Worm (Caenorhabditis elegans) whole organism, early embryonic: ENCODE measurements around the gene W05H7.1.

ENCODE experiments used
- F13C5.2 ChIP-seq: sonication (generic microtip); optimal IDR thresholded peaks from 2 replicates; lab custom pipeline; 2017; ENCODE audit warnings: mild to moderate bottlenecking, missing genetic modification characterization, inconsistent platforms, missing compliant biosample characterization
- aly-1 ChIP-seq: sonication (generic microtip); optimal IDR thresholded peaks from 2 replicates; lab custom pipeline; 2016; ENCODE audit warnings: missing genetic modification characterization, missing compliant biosample characterization
- ama-1 ChIP-seq: fragments of 150-350 bp; optimal IDR thresholded peaks from 2 replicates; lab custom pipeline; 2014
- ceh-13 ChIP-seq: fragments of 200-800 bp; sonication (Bioruptor generic); optimal IDR thresholded peaks from 2 replicates; lab custom pipeline; 2018; ENCODE audit warnings: mild to moderate bottlenecking, missing genetic modification characterization, missing compliant biosample characterization
- ceh-36 ChIP-seq: sonication (generic microtip); optimal IDR thresholded peaks from 2 replicates; lab custom pipeline; 2016; ENCODE audit warnings: missing genetic modification characterization, inconsistent platforms, missing compliant biosample characterization
- ets-7 ChIP-seq: sonication (generic microtip); optimal IDR thresholded peaks from 2 replicates; lab custom pipeline; 2016; ENCODE audit warnings: missing genotype, missing genetic modification characterization, missing compliant biosample characterization
- flt-1 ChIP-seq: fragments of 200-800 bp; sonication (Bioruptor generic); IDR thresholded peaks from 2 replicates; pipeline ENCODE4 v1.3.6; 2022; ENCODE audit warnings: missing genetic modification characterization, missing compliant biosample characterization
- hmbx-1 ChIP-seq: sonication (generic microtip); optimal IDR thresholded peaks from 2 replicates; lab custom pipeline; 2016; ENCODE audit warnings: mild to moderate bottlenecking, missing genetic modification characterization, missing compliant biosample characterization
- hmg-4 ChIP-seq: fragments of 200-800 bp; sonication (Bioruptor generic); optimal IDR thresholded peaks from 2 replicates; lab custom pipeline; 2018; ENCODE audit warnings: mild to moderate bottlenecking, missing genetic modification characterization, missing compliant biosample characterization
- pes-1 ChIP-seq: fragments of 200-800 bp; sonication (Bioruptor generic); IDR thresholded peaks from 2 replicates; pipeline ENCODE4 v1.3.6; 2022; ENCODE audit warnings: missing genetic modification reagents, missing genetic modification characterization, missing compliant biosample characterization
- sea-1 ChIP-seq: fragments of 200-800 bp; sonication (Bioruptor generic); conservative IDR thresholded peaks from 2 replicates; pipeline ENCODE4 v1.3.6; 2022; ENCODE audit warnings: missing genetic modification characterization, missing compliant biosample characterization
- tbx-11 ChIP-seq: fragments of 200-800 bp; sonication (Bioruptor generic); IDR thresholded peaks from 2 replicates; pipeline ENCODE4 v1.3.6; 2022; ENCODE audit warnings: missing genetic modification characterization, missing compliant biosample characterization
- tra-4 ChIP-seq: sonication (generic microtip); optimal IDR thresholded peaks from 2 replicates; lab custom pipeline; 2017; ENCODE audit warnings: missing genetic modification characterization, missing compliant biosample characterization

DNA sequence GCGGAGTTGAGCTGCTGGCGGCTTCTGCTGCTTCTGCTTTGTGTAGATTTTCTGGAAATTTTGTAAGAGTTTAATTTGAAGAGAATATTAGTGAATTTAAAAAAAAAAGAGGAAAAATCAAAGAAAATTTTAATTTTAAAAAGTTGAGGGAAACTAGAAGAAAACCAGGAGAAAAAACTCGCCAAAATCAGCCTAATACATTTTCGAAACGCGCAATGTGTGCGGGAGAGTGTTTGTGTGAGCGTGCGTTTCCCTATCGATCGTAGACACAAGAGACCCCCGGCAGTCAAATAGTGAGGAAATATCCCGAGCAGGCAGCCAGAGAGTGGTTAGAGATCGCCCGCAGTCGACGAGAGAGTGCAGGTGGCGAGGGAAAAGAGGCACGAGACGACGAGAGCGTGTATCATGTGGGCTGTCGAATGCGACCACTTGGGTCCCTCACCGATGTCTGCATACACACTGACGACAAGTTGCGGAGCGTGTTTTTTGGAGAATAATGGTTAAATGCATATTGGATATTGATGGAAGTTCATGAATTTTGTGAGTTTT is 3.9 kb upstream of the W05H7.1 start, which contains the start of gene zfp-3:
- TF ChIP-seq ama-1 (no peak), tbx-11 (GFP tag; lab: Robert Waterston, UW) (no peak), pes-1 (GFP tag; lab: Robert Waterston, UW) (no peak), flt-1 (GFP tag; lab: Robert Waterston, UW) (no peak), hmbx-1 (no peak), F13C5.2 (peak; percentile 70), ets-7 (tag; lab: Kevin White, UChicago) (no peak), tra-4 (tag; lab: Kevin White, UChicago) (no peak), ceh-36 (tag; lab: Kevin White, UChicago) (no peak), ceh-13 (no peak), hmg-4 (GFP tag; lab: Kevin White, UChicago) (peak; percentile 75), aly-1 (peak; percentile 63), sea-1 (GFP tag; lab: Robert Waterston, UW) (no peak)
